Fruit fly (Drosophila melanogaster) whole organism, prepupa: ENCODE measurements around the gene CG33272.

Experiments used
- CG10631 ChIP-seq: fragments of 200-800 bp; sonication (Bioruptor generic); optimal IDR thresholded peaks from 2 replicates; lab custom pipeline; 2016; ENCODE audit warnings: missing biosample characterization, missing genetic modification characterization
- CG10669 ChIP-seq: fragments of 200-800 bp; sonication (Bioruptor generic); optimal IDR thresholded peaks from 3 replicates; lab custom pipeline; 2018; ENCODE audit warnings: missing biosample characterization, mild to moderate bottlenecking, missing genetic modification characterization, moderate library complexity
- CG11762 ChIP-seq: fragments of 200-800 bp; sonication (Bioruptor generic); optimal IDR thresholded peaks from 3 replicates; lab custom pipeline; 2016; ENCODE audit warnings: missing biosample characterization, missing genetic modification characterization; ENCODE audit not compliant: insufficient read depth
- CG11902 ChIP-seq: fragments of 200-800 bp; sonication (Bioruptor generic); optimal IDR thresholded peaks from 3 replicates; lab custom pipeline; 2016; ENCODE audit warnings: missing biosample characterization, missing genetic modification characterization
- CG1621 ChIP-seq: fragments of 200-800 bp; sonication (Bioruptor generic); optimal IDR thresholded peaks from 3 replicates; lab custom pipeline; 2018; ENCODE audit warnings: missing biosample characterization, mild to moderate bottlenecking, missing genetic modification characterization
- CG16779 ChIP-seq: fragments of 200-800 bp; sonication (Bioruptor generic); optimal IDR thresholded peaks from 3 replicates; lab custom pipeline; 2017; ENCODE audit warnings: missing biosample characterization, mild to moderate bottlenecking, missing genetic modification characterization
- CG3032 ChIP-seq: fragments of 200-800 bp; optimal IDR thresholded peaks from 2 replicates; lab custom pipeline; 2019; ENCODE audit warnings: missing biosample characterization, mild to moderate bottlenecking, missing genetic modification characterization, moderate library complexity
- CG31627 ChIP-seq: fragments of 200-800 bp; sonication (Bioruptor generic); optimal IDR thresholded peaks from 3 replicates; lab custom pipeline; 2016; ENCODE audit warnings: missing biosample characterization, missing genetic modification characterization
- CG32006 ChIP-seq: fragments of 200-800 bp; sonication (Bioruptor generic); optimal IDR thresholded peaks from 3 replicates; lab custom pipeline; 2017; ENCODE audit warnings: missing biosample characterization, mild to moderate bottlenecking, missing genetic modification characterization
- CG34406 ChIP-seq: fragments of 200-800 bp; sonication (Bioruptor generic); optimal IDR thresholded peaks from 3 replicates; lab custom pipeline; 2016; ENCODE audit warnings: missing biosample characterization, missing genetic modification characterization
- CG3919 ChIP-seq: fragments of 200-800 bp; sonication (Bioruptor generic); optimal IDR thresholded peaks from 3 replicates; lab custom pipeline; 2016; ENCODE audit warnings: missing biosample characterization, missing genetic modification characterization
- CG4318 ChIP-seq: fragments of 200-800 bp; sonication (Bioruptor generic); optimal IDR thresholded peaks from 3 replicates; lab custom pipeline; 2017; ENCODE audit warnings: missing biosample characterization, mild to moderate bottlenecking, missing genetic modification characterization
- CG6163 ChIP-seq: fragments of 200-800 bp; sonication (Bioruptor generic); IDR thresholded peaks from 3 replicates; pipeline ENCODE4 v1.3.6; 2022; ENCODE audit warnings: missing biosample characterization, missing genetic modification characterization
- CG6276 ChIP-seq: fragments of 200-800 bp; sonication (Bioruptor generic); optimal IDR thresholded peaks from 2 replicates; lab custom pipeline; 2017; ENCODE audit warnings: missing biosample characterization, mild to moderate bottlenecking, missing genetic modification characterization
- CG6854 ChIP-seq: fragments of 200-800 bp; sonication (Bioruptor generic); optimal IDR thresholded peaks from 2 replicates; lab custom pipeline; 2017; ENCODE audit warnings: missing biosample characterization, mild to moderate bottlenecking, missing genetic modification characterization
- CG8319 ChIP-seq: fragments of 200-800 bp; sonication (Bioruptor generic); optimal IDR thresholded peaks from 3 replicates; lab custom pipeline; 2016; ENCODE audit warnings: missing biosample characterization, missing genetic modification characterization
- CG9139 ChIP-seq: fragments of 200-800 bp; sonication (Bioruptor generic); optimal IDR thresholded peaks from 3 replicates; lab custom pipeline; 2017; ENCODE audit warnings: missing biosample characterization, mild to moderate bottlenecking, missing genetic modification characterization
- Eip75B ChIP-seq: fragments of 200-800 bp; sonication (Bioruptor generic); optimal IDR thresholded peaks from 3 replicates; lab custom pipeline; 2016; ENCODE audit warnings: missing biosample characterization, missing genetic modification characterization
- Eip78C ChIP-seq: fragments of 200-800 bp; sonication (Bioruptor generic); peaks from one replicate; lab custom pipeline; 2016; ENCODE audit warnings: missing biosample characterization, missing genetic modification characterization
- Ets21C ChIP-seq: fragments of 200-800 bp; sonication (Bioruptor generic); optimal IDR thresholded peaks from 3 replicates; lab custom pipeline; 2016; ENCODE audit warnings: missing biosample characterization, missing genetic modification characterization
- Ets96B ChIP-seq: fragments of 200-800 bp; optimal IDR thresholded peaks from 2 replicates; lab custom pipeline; 2019; ENCODE audit warnings: missing biosample characterization, mild to moderate bottlenecking, missing genetic modification characterization, moderate library complexity
- Gug ChIP-seq: fragments of 200-800 bp; sonication (Bioruptor generic); IDR thresholded peaks from 2 replicates; pipeline ENCODE4 v1.3.6; 2022; ENCODE audit warnings: missing biosample characterization, missing genetic modification characterization
- Hr38 ChIP-seq: sonication (Bioruptor generic); optimal IDR thresholded peaks from 2 replicates; lab custom pipeline; 2016; ENCODE audit warnings: missing biosample characterization, missing genetic modification characterization
- Hr39 ChIP-seq: fragments of 200-800 bp; sonication (Bioruptor generic); optimal IDR thresholded peaks from 2 replicates; lab custom pipeline; 2016; ENCODE audit warnings: missing biosample characterization, missing genetic modification characterization
- Lpt ChIP-seq: fragments of 200-800 bp; sonication (Bioruptor generic); optimal IDR thresholded peaks from 3 replicates; lab custom pipeline; 2016; ENCODE audit warnings: missing biosample characterization, missing genetic modification characterization
- Met ChIP-seq: fragments of 200-800 bp; sonication (Bioruptor generic); optimal IDR thresholded peaks from 3 replicates; lab custom pipeline; 2016; ENCODE audit warnings: missing biosample characterization, missing genetic modification characterization
- Smox ChIP-seq: fragments of 200-800 bp; sonication (Bioruptor generic); optimal IDR thresholded peaks from 3 replicates; lab custom pipeline; 2016; ENCODE audit warnings: missing biosample characterization, missing genetic modification characterization
- Sox102F ChIP-seq: fragments of 200-800 bp; sonication (Bioruptor generic); optimal IDR thresholded peaks from 2 replicates; lab custom pipeline; 2016; ENCODE audit warnings: missing biosample characterization, mild to moderate bottlenecking, missing genetic modification characterization
- Sox14 ChIP-seq: fragments of 200-800 bp; sonication (Bioruptor generic); optimal IDR thresholded peaks from 3 replicates; lab custom pipeline; 2016; ENCODE audit warnings: missing biosample characterization, missing genetic modification characterization
- acj6 ChIP-seq: fragments of 200-800 bp; sonication (Bioruptor generic); optimal IDR thresholded peaks from 3 replicates; lab custom pipeline; 2016; ENCODE audit warnings: missing biosample characterization, missing genetic modification characterization
- cyc ChIP-seq: fragments of 200-800 bp; sonication (Bioruptor generic); optimal IDR thresholded peaks from 3 replicates; lab custom pipeline; 2016; ENCODE audit warnings: missing biosample characterization, missing genetic modification characterization
- dsx ChIP-seq: fragments of 200-800 bp; optimal IDR thresholded peaks from 3 replicates; lab custom pipeline; 2019; ENCODE audit warnings: missing biosample characterization, mild to moderate bottlenecking, missing genetic modification characterization, moderate library complexity; ENCODE audit not compliant: poor library complexity, severe bottlenecking
- eg ChIP-seq: fragments of 200-800 bp; sonication (Bioruptor generic); IDR thresholded peaks from 3 replicates; pipeline ENCODE4 v1.3.6; 2022; ENCODE audit warnings: missing biosample characterization, missing genetic modification characterization
- fd59A ChIP-seq: fragments of 200-800 bp; sonication (Bioruptor generic); optimal IDR thresholded peaks from 2 replicates; lab custom pipeline; 2017; ENCODE audit warnings: missing biosample characterization, mild to moderate bottlenecking, missing genetic modification characterization, missing genetic modification reagents
- lz ChIP-seq: fragments of 200-800 bp; sonication (Bioruptor generic); optimal IDR thresholded peaks from 3 replicates; lab custom pipeline; 2016; ENCODE audit warnings: missing biosample characterization, missing genetic modification characterization
- pdm3 ChIP-seq: fragments of 200-800 bp; sonication (Bioruptor generic); optimal IDR thresholded peaks from 3 replicates; lab custom pipeline; 2016; ENCODE audit warnings: missing biosample characterization, missing genetic modification characterization
- salr ChIP-seq, 2 experiments: fragments of 200-800 bp; sonication (Bioruptor generic); optimal IDR thresholded peaks; 3 replicates each; lab custom pipeline; 2016 to 2018; ENCODE audit warnings: missing biosample characterization in 2 of 2, missing genetic modification characterization in 2 of 2, mild to moderate bottlenecking in 1 of 2
- spab ChIP-seq: fragments of 200-800 bp; sonication (Bioruptor generic); optimal IDR thresholded peaks from 2 replicates; lab custom pipeline; 2017; ENCODE audit warnings: missing biosample characterization, mild to moderate bottlenecking, missing genetic modification characterization, missing genetic modification reagents
- svp ChIP-seq: fragments of 200-800 bp; sonication (Bioruptor generic); peaks from one replicate; lab custom pipeline; 2016; ENCODE audit warnings: missing biosample characterization, missing genetic modification characterization
- topi ChIP-seq: fragments of 200-800 bp; sonication (Bioruptor generic); optimal IDR thresholded peaks from 3 replicates; lab custom pipeline; 2016; ENCODE audit warnings: missing biosample characterization, missing genetic modification characterization
- vri ChIP-seq: fragments of 200-800 bp; sonication (Bioruptor generic); optimal IDR thresholded peaks from 3 replicates; lab custom pipeline; 2016; ENCODE audit warnings: missing biosample characterization, mild to moderate bottlenecking, missing genetic modification characterization

The CG33272 gene

dm6 chr3L:11525765-11526164, 15.4 kb upstream of the CG33272 start (continued):
- TF ChIP-seq vri (GFP tag; lab: Kevin White, UChicago) (peak; percentile 78), eg (no peak)

dm6 chr3L:11523286-11523685, 12.9 kb upstream of the CG33272 start:
- TF ChIP-seq cyc (no peak), Gug (GFP tag; lab: Robert Waterston, UW) (no peak), CG11902 (GFP tag; lab: Kevin White, UChicago) (no peak), vri (GFP tag; lab: Kevin White, UChicago) (no peak), CG3032 (tag; lab: Kevin White, UChicago) (no peak), pdm3 (GFP tag; lab: Kevin White, UChicago) (no peak), CG4318 (GFP tag; lab: Kevin White, UChicago) (no peak), Eip78C (GFP tag; lab: Kevin White, UChicago) (peak; percentile 8)

dm6 chr3L:11522613-11523012, 12.2 kb upstream of the CG33272 start, which contains the start of the genes CG11714 and Fuca:
CG11714 (minus strand) TSS chr3L:11522713.
Fuca (minus strand) TSS chr3L:11522713.
- TF ChIP-seq cyc (no peak), CG32006 (GFP tag; lab: Kevin White, UChicago) (no peak), CG1621 (no peak), CG6276 (GFP tag; lab: Kevin White, UChicago) (no peak), Sox102F (no peak), CG34406 (GFP tag; lab: Kevin White, UChicago) (no peak), CG3032 (tag; lab: Kevin White, UChicago) (no peak), pdm3 (GFP tag; lab: Kevin White, UChicago) (no peak), CG4318 (GFP tag; lab: Kevin White, UChicago) (no peak), Ets96B (no peak), CG8319 (GFP tag; lab: Kevin White, UChicago) (no peak), CG10631 (GFP tag; lab: Kevin White, UChicago) (no peak), CG10669 (GFP tag; lab: Kevin White, UChicago) (no peak), fd59A (no peak), Gug (GFP tag; lab: Robert Waterston, UW) (no peak), lz (GFP tag; lab: Kevin White, UChicago) (no peak), Sox14 (GFP tag; lab: Kevin White, UChicago) (no peak)

- no peak for TF ChIP-seq dsx (GFP tag; lab: Kevin White, UChicago)
- TF ChIP-seq acj6 (GFP tag; lab: Kevin White, UChicago), result no peak
- no peak for TF ChIP-seq Eip78C (GFP tag; lab: Kevin White, UChicago)
- no peak for TF ChIP-seq CG11762 (GFP tag; lab: Kevin White, UChicago)
- TF ChIP-seq vri (GFP tag; lab: Kevin White, UChicago), result no peak
- no peak for TF ChIP-seq Lpt (GFP tag; lab: Kevin White, UChicago)
- no peak for TF ChIP-seq Sox102F
- TF ChIP-seq CG31627, result no peak
- TF ChIP-seq spab, result no peak
- no peak for TF ChIP-seq CG8319 (GFP tag; lab: Kevin White, UChicago)
- no peak for TF ChIP-seq CG10669 (GFP tag; lab: Kevin White, UChicago)
- TF ChIP-seq CG16779 (tag; lab: Kevin White, UChicago), result no peak
- no peak for TF ChIP-seq CG6854
Observed at dm6 chr3L:11516229-11516628, 5.8 kb upstream of the CG33272 start.

- peak; percentile 31 for TF ChIP-seq svp (GFP tag; lab: Kevin White, UChicago)
- TF ChIP-seq Sox14 (GFP tag; lab: Kevin White, UChicago), result peak; percentile 17
- TF ChIP-seq Hr39 (GFP tag; lab: Kevin White, UChicago), result peak; percentile 24
- TF ChIP-seq Met (GFP tag; lab: Kevin White, UChicago), result peak; percentile 25
- no peak for TF ChIP-seq spab
- peak; percentile 11 for TF ChIP-seq CG3919 (GFP tag; lab: Kevin White, UChicago)
- peak; percentile 31 for TF ChIP-seq Smox
- peak; percentile 19 for TF ChIP-seq Eip75B
- peak; percentile 9 for TF ChIP-seq Ets21C (GFP tag; lab: Kevin White, UChicago)
- TF ChIP-seq cyc, result peak; percentile 12
- peak; percentile 50 for TF ChIP-seq Eip78C (GFP tag; lab: Kevin White, UChicago)
- no peak for TF ChIP-seq CG10631 (GFP tag; lab: Kevin White, UChicago)
- no peak for TF ChIP-seq CG9139
- TF ChIP-seq Hr38 (GFP tag; lab: Kevin White, UChicago), result no peak
- TF ChIP-seq CG6163, result 0 out of 3 replicates have a peak, but pooled peaks have one; percentile 13
- no peak for TF ChIP-seq Sox102F
- TF ChIP-seq topi (GFP tag; lab: Kevin White, UChicago), result peak; percentile 24
- peak; percentile 16 for TF ChIP-seq CG31627
- peak; percentile 30 for TF ChIP-seq lz (GFP tag; lab: Kevin White, UChicago)
- TF ChIP-seq CG11762 (GFP tag; lab: Kevin White, UChicago), result no peak
- no peak for TF ChIP-seq salr (GFP tag; optimal IDR thresholded peaks at IDR 0.05; lab: Kevin White, UChicago)
- TF ChIP-seq CG32006 (GFP tag; lab: Kevin White, UChicago), result no peak
Observed at dm6 chr3L:11515349-11516079, 5.1 kb upstream of the CG33272 start.
